Worm (Caenorhabditis elegans): ENCODE measurements around the gene gex-2.

ce11 chrIV:523595-523994, 49.0 kb upstream of the gex-2 start, which contains the start of gene asm-3:
- no peak for TF ChIP-seq ztf-11 (tag; optimal IDR thresholded peaks at IDR 0.05)
- no peak for TF ChIP-seq nhr-28 (tag; optimal IDR thresholded peaks at IDR 0.05)
- no peak for TF ChIP-seq nhr-237 (tag; optimal IDR thresholded peaks at IDR 0.05)
- TF ChIP-seq ces-1 (GFP tag; optimal IDR thresholded peaks at IDR 0.05) = no peak
- TF ChIP-seq unc-62 (GFP tag; optimal IDR thresholded peaks at IDR 0.05) = no peak
- TF ChIP-seq nhr-76 (tag; optimal IDR thresholded peaks at IDR 0.05) = no peak
- no peak for TF ChIP-seq ceh-83 (GFP tag; optimal IDR thresholded peaks at IDR 0.05)
- TF ChIP-seq unc-39 (tag; optimal IDR thresholded peaks at IDR 0.05) = no peak
- no peak for TF ChIP-seq nhr-12 (tag; optimal IDR thresholded peaks at IDR 0.05)
- no peak for TF ChIP-seq sptf-1 (tag; optimal IDR thresholded peaks at IDR 0.05)

Data from whole organism, mixed stage, embryonic.